Fruit fly (Drosophila melanogaster) whole organism: Measurements from ENCODE around the gene CG1910.

ENCODE experiments used
- CG8478 ChIP-seq: fragments of >200 bp; optimal IDR thresholded peaks from 2 replicates; lab custom pipeline; 2018; ENCODE audit warnings: inconsistent platforms
- Dll ChIP-seq: fragments of >200 bp; optimal IDR thresholded peaks from 2 replicates; lab custom pipeline; 2017
- EcR ChIP-seq, 2 experiments: fragments of >200 bp; optimal IDR thresholded peaks; 2 replicates each; lab custom pipeline; 2017; ENCODE audit warnings: missing biosample characterization in 2 of 2, missing genetic modification characterization in 2 of 2, missing genetic modification reagents in 2 of 2
- pan ChIP-seq: fragments of >200 bp; optimal IDR thresholded peaks from 2 replicates; lab custom pipeline; 2017
- psq ChIP-seq: fragments of >200 bp; optimal IDR thresholded peaks from 2 replicates; lab custom pipeline; 2017
- usp ChIP-seq: fragments of >200 bp; optimal IDR thresholded peaks from 2 replicates; lab custom pipeline; 2017; ENCODE audit warnings: missing biosample characterization, missing genetic modification characterization, mixed read lengths

DNA sequence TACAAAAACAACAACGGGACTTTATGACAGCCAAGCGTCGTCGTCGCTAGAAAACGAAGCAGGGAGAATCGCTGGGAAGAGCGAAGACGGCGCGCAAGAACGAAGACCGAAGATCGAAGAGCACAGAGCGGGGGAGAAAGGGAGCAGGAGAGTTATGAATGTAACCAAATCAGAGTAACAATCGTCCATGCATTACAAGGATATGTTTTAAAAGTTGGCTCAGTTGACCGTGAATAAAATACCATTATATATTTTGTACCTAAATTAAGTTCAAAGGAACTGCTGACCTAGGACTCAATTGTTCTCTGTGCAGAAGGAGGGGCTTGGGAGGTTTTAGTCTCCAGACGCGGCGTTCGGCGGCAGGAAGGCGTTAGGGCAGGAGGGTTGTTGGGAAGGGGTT, 26.0 kb upstream of the CG1910 start:
- TF ChIP-seq EcR (GFP tag; optimal IDR thresholded peaks at IDR 0.05; lab: Kevin White, UChicago) (no peak), psq (lab: Kevin White, UChicago) (no peak), pan (lab: Kevin White, UChicago) (no peak), usp (GFP tag; lab: Kevin White, UChicago) (no peak), CG8478 (no peak), Dll (no peak)
